Worm (Caenorhabditis elegans) whole organism, L2 larva: ENCODE measurements around the gene F56H9.6.

Experiments
- ZK546.5 ChIP-seq: sonication (generic microtip); optimal IDR thresholded peaks from 2 replicates; lab custom pipeline; 2017; ENCODE audit warnings: missing biosample characterization, missing genetic modification characterization
- alr-1 ChIP-seq: fragments of 150-350 bp; optimal IDR thresholded peaks from 2 replicates; lab custom pipeline; 2014; ENCODE audit warnings: missing biosample characterization, missing genetic modification characterization
- ama-1 ChIP-seq: fragments of 150-350 bp; optimal IDR thresholded peaks from 2 replicates; lab custom pipeline; 2018; ENCODE audit warnings: inconsistent platforms
- ceh-82 ChIP-seq: fragments of 150-350 bp; optimal IDR thresholded peaks from 2 replicates; lab custom pipeline; 2014; ENCODE audit warnings: missing biosample characterization, missing genetic modification characterization
- lin-39 ChIP-seq: fragments of 150-350 bp; optimal IDR thresholded peaks from 2 replicates; lab custom pipeline; 2014; ENCODE audit warnings: missing biosample characterization, missing genetic modification reagents, missing genetic modification characterization
- mdl-1 ChIP-seq, 2 experiments: fragments of 150-350 bp in 1 of 2; sonication (generic microtip) in 1 of 2; optimal IDR thresholded peaks; 2 replicates each; lab custom pipeline; 2017; ENCODE audit warnings: missing biosample characterization in 2 of 2, missing genetic modification characterization in 2 of 2
- nhr-12 ChIP-seq: fragments of 150-350 bp; optimal IDR thresholded peaks from 2 replicates; lab custom pipeline; 2014; ENCODE audit warnings: missing biosample characterization, missing genetic modification characterization
- skn-1 ChIP-seq: sonication (generic microtip); optimal IDR thresholded peaks from 2 replicates; lab custom pipeline; 2017; ENCODE audit warnings: missing biosample characterization, missing genetic modification characterization
- unc-39 ChIP-seq: fragments of 150-350 bp; optimal IDR thresholded peaks from 2 replicates; lab custom pipeline; 2014; ENCODE audit warnings: missing biosample characterization, missing genetic modification characterization
- unc-62 ChIP-seq: fragments of 150-350 bp; optimal IDR thresholded peaks from 2 replicates; lab custom pipeline; 2014; ENCODE audit warnings: missing biosample characterization, missing genetic modification reagents, missing genetic modification characterization
- zag-1 ChIP-seq: fragments of 150-350 bp; optimal IDR thresholded peaks from 2 replicates; lab custom pipeline; 2014; ENCODE audit warnings: missing biosample characterization, missing genetic modification characterization

ce11 chrV:12584771-12585170 is 44.9 kb downstream of the F56H9.6 start:
- no peak for TF ChIP-seq lin-39 (tag; lab: Kevin White, UChicago)
- TF ChIP-seq unc-39 (tag; lab: Kevin White, UChicago) = no peak
- TF ChIP-seq nhr-12 (tag; lab: Kevin White, UChicago) = no peak
- no peak for TF ChIP-seq ceh-82 (tag; lab: Kevin White, UChicago)
- no peak for TF ChIP-seq zag-1 (tag; lab: Kevin White, UChicago)
- no peak for TF ChIP-seq mdl-1 (tag; optimal IDR thresholded peaks at IDR 0.05; lab: Kevin White, UChicago)
- no peak for TF ChIP-seq unc-62 (GFP tag; lab: Kevin White, UChicago)
- no peak for TF ChIP-seq alr-1 (tag; lab: Kevin White, UChicago)
- no peak for TF ChIP-seq ama-1 (lab: Kevin White, UChicago)
- TF ChIP-seq skn-1 = no peak
- no peak for TF ChIP-seq ZK546.5 (tag; lab: Kevin White, UChicago)
